Worm (Caenorhabditis elegans) whole organism, young adult: ENCODE data around the gene R02D5.8.
A peak's percentile ranks its signal among the peaks of the same experiment; 100 is the strongest.

ENCODE experiments used
- B0261.1 ChIP-seq: sonication (generic microtip); optimal IDR thresholded peaks from 2 replicates; lab custom pipeline; 2016; ENCODE audit warnings: mild to moderate bottlenecking, missing genetic modification characterization, moderate library complexity, missing compliant biosample characterization
- C17E4.6 ChIP-seq: fragments of 200-800 bp; sonication (Bioruptor generic); IDR thresholded peaks from 2 replicates; pipeline ENCODE4 v1.3.6; 2022; ENCODE audit warnings: missing genetic modification reagents, missing genetic modification characterization, missing compliant biosample characterization
- D2030.7 ChIP-seq: fragments of 200-800 bp; sonication (Bioruptor generic); IDR thresholded peaks from 2 replicates; pipeline ENCODE4 v1.3.6; 2022; ENCODE audit warnings: missing genetic modification reagents, missing genetic modification characterization, missing compliant biosample characterization
- F39B2.1 ChIP-seq: fragments of 200-800 bp; sonication (Bioruptor generic); IDR thresholded peaks from 2 replicates; pipeline ENCODE4 v1.3.6; 2022; ENCODE audit warnings: missing genetic modification reagents, missing genetic modification characterization, missing compliant biosample characterization
- F49E8.2 ChIP-seq: sonication (generic microtip); optimal IDR thresholded peaks from 3 replicates; lab custom pipeline; 2017; ENCODE audit warnings: missing genetic modification characterization, mild to moderate bottlenecking, missing compliant biosample characterization, antibody characterized with exemption, moderate library complexity; ENCODE audit not compliant: insufficient read depth
- T26A5.8 ChIP-seq: sonication (generic microtip); optimal IDR thresholded peaks from 2 replicates; lab custom pipeline; 2016; ENCODE audit warnings: missing genetic modification characterization, missing compliant biosample characterization
- Y56A3A.18 ChIP-seq: fragments of 200-800 bp; sonication (Bioruptor generic); IDR thresholded peaks from 2 replicates; pipeline ENCODE4 v1.3.6; 2022; ENCODE audit warnings: missing genetic modification reagents, missing genetic modification characterization, missing compliant biosample characterization
- Y95B8A.8 ChIP-seq: fragments of 200-800 bp; sonication (Bioruptor generic); IDR thresholded peaks from 2 replicates; pipeline ENCODE4 v1.3.6; 2022; ENCODE audit warnings: missing genetic modification reagents, missing genetic modification characterization, missing compliant biosample characterization
- ZK185.1 ChIP-seq: sonication (generic microtip); optimal IDR thresholded peaks from 2 replicates; lab custom pipeline; 2016; ENCODE audit warnings: mild to moderate bottlenecking, missing genetic modification characterization, missing compliant biosample characterization; ENCODE audit not compliant: poor library complexity, severe bottlenecking
- ama-1 ChIP-seq, 3 experiments: fragments of 150-350 bp in 1 of 3; sonication (generic microtip) in 2 of 3; optimal IDR thresholded peaks; 2 replicates each; lab custom pipeline; 2014 to 2018; ENCODE audit warnings: missing biosample characterization in 2 of 3, missing genetic modification characterization in 2 of 3, missing genetic modification reagents in 2 of 3
- aptf-2 ChIP-seq: fragments of 200-800 bp; sonication (Bioruptor generic); conservative IDR thresholded peaks from 2 replicates; pipeline ENCODE4 v1.3.6; 2022; ENCODE audit warnings: missing genetic modification reagents, missing genetic modification characterization, missing compliant biosample characterization
- atf-7 ChIP-seq: sonication (generic microtip); optimal IDR thresholded peaks from 2 replicates; lab custom pipeline; 2017; ENCODE audit warnings: mild to moderate bottlenecking, missing genetic modification characterization, missing compliant biosample characterization
- cebp-1 ChIP-seq, 2 experiments: fragments of 200-800 bp in 1 of 2; sonication (Bioruptor generic) in 1 of 2; sonication (generic microtip) in 1 of 2; IDR thresholded peaks in 1 of 2; optimal IDR thresholded peaks in 1 of 2; 2 replicates each; pipeline versions ENCODE4 v1.3.6 to Lab custom; 2017 to 2022; ENCODE audit warnings: missing compliant biosample characterization in 2 of 2, missing genetic modification characterization in 2 of 2, mild to moderate bottlenecking in 1 of 2, missing genetic modification reagents in 1 of 2, moderate library complexity in 1 of 2
- ceh-40 ChIP-seq: fragments of 200-800 bp; sonication (Bioruptor generic); IDR thresholded peaks from 2 replicates; pipeline ENCODE4 v1.3.6; 2022; ENCODE audit warnings: missing genetic modification characterization, missing compliant biosample characterization
- ceh-58 ChIP-seq: fragments of 200-800 bp; sonication (Bioruptor generic); IDR thresholded peaks from 2 replicates; pipeline ENCODE4 v1.3.6; 2022; ENCODE audit warnings: missing genetic modification characterization, missing compliant biosample characterization
- chd-7 ChIP-seq: sonication (generic microtip); optimal IDR thresholded peaks from 2 replicates; lab custom pipeline; 2016; ENCODE audit warnings: mild to moderate bottlenecking, missing genetic modification characterization, moderate library complexity, missing compliant biosample characterization
- die-1 ChIP-seq: sonication (generic microtip); optimal IDR thresholded peaks from 2 replicates; lab custom pipeline; 2016; ENCODE audit warnings: missing genotype, mild to moderate bottlenecking, missing genetic modification characterization, missing compliant biosample characterization
- dox-1 ChIP-seq: fragments of 200-800 bp; sonication (Bioruptor generic); IDR thresholded peaks from 2 replicates; pipeline ENCODE4 v1.3.6; 2022; ENCODE audit warnings: missing genetic modification reagents, missing genetic modification characterization, missing compliant biosample characterization
- dpff-1 ChIP-seq: sonication (generic microtip); optimal IDR thresholded peaks from 2 replicates; lab custom pipeline; 2017; ENCODE audit warnings: mild to moderate bottlenecking, missing genetic modification characterization, missing compliant biosample characterization
- hmg-1.2 ChIP-seq: fragments of 200-800 bp; sonication (Bioruptor generic); IDR thresholded peaks from 2 replicates; pipeline ENCODE4 v1.3.6; 2022; ENCODE audit warnings: missing genetic modification reagents, missing genetic modification characterization, missing compliant biosample characterization
- lin-26 ChIP-seq: fragments of 200-800 bp; sonication (Bioruptor generic); IDR thresholded peaks from 2 replicates; pipeline ENCODE4 v1.3.6; 2022; ENCODE audit warnings: missing genetic modification reagents, missing genetic modification characterization, missing compliant biosample characterization
- madf-6 ChIP-seq: fragments of 200-800 bp; sonication (Bioruptor generic); IDR thresholded peaks from 2 replicates; pipeline ENCODE4 v1.3.6; 2022; ENCODE audit warnings: missing genetic modification reagents, missing genetic modification characterization, missing compliant biosample characterization
- madf-8 ChIP-seq: fragments of 200-800 bp; sonication (Bioruptor generic); conservative IDR thresholded peaks from 2 replicates; pipeline ENCODE4 v1.3.6; 2022; ENCODE audit warnings: missing genetic modification reagents, missing genetic modification characterization, missing compliant biosample characterization
- mcd-1 ChIP-seq: fragments of 200-800 bp; sonication (Bioruptor generic); IDR thresholded peaks from 2 replicates; pipeline ENCODE4 v1.3.6; 2022; ENCODE audit warnings: missing genetic modification reagents, missing genetic modification characterization, missing compliant biosample characterization
- mel-28 ChIP-seq: sonication (generic microtip); optimal IDR thresholded peaks from 2 replicates; lab custom pipeline; 2016; ENCODE audit warnings: borderline replicate concordance, mild to moderate bottlenecking, missing genetic modification characterization, missing compliant biosample characterization
- mes-4 ChIP-seq: sonication (generic microtip); optimal IDR thresholded peaks from 2 replicates; lab custom pipeline; 2016; ENCODE audit warnings: missing genotype, missing genetic modification characterization, missing compliant biosample characterization
- nfya-2 ChIP-seq: fragments of 200-800 bp; sonication (Bioruptor generic); IDR thresholded peaks from 2 replicates; pipeline ENCODE4 v1.3.6; 2022; ENCODE audit warnings: missing genetic modification reagents, missing genetic modification characterization, missing compliant biosample characterization
- pbrm-1 ChIP-seq: fragments of 200-800 bp; sonication (Bioruptor generic); IDR thresholded peaks from 2 replicates; pipeline ENCODE4 v1.3.6; 2022; ENCODE audit warnings: missing genetic modification reagents, missing genetic modification characterization, missing compliant biosample characterization
- pha-4 ChIP-seq: fragments of 150-350 bp; sonication (generic microtip); optimal IDR thresholded peaks from 2 replicates; lab custom pipeline; 2014; ENCODE audit warnings: missing biosample characterization, missing genetic modification reagents, missing genetic modification characterization
- snpc-4 ChIP-seq, 5 experiments: fragments of 150-350 bp in 1 of 5; sonication (generic microtip) in 4 of 5; optimal IDR thresholded peaks; 2 replicates each; lab custom pipeline; 2014 to 2018; ENCODE audit warnings: missing genetic modification characterization in 5 of 5, missing biosample characterization in 3 of 5, antibody characterized with exemption in 2 of 5, mild to moderate bottlenecking in 2 of 5, missing compliant biosample characterization in 2 of 5, missing genotype in 2 of 5, moderate library complexity in 2 of 5, missing genetic modification reagents in 1 of 5
- sptf-2 ChIP-seq: fragments of 200-800 bp; sonication (Bioruptor generic); optimal IDR thresholded peaks from 2 replicates; lab custom pipeline; 2018; ENCODE audit warnings: mild to moderate bottlenecking, missing genetic modification characterization, missing compliant biosample characterization
- tbp1 ChIP-seq: fragments of 200-800 bp; sonication (Bioruptor generic); optimal IDR thresholded peaks from 2 replicates; lab custom pipeline; 2018; ENCODE audit warnings: mild to moderate bottlenecking, missing genetic modification characterization, missing compliant biosample characterization
- tbx-9 ChIP-seq: sonication (generic microtip); optimal IDR thresholded peaks from 2 replicates; lab custom pipeline; 2016; ENCODE audit warnings: borderline replicate concordance, missing genetic modification characterization, inconsistent platforms, missing compliant biosample characterization
- tlf-1 ChIP-seq: fragments of 200-800 bp; sonication (Bioruptor generic); optimal IDR thresholded peaks from 2 replicates; lab custom pipeline; 2018; ENCODE audit warnings: mild to moderate bottlenecking, missing genetic modification characterization, missing compliant biosample characterization
- unc-130 ChIP-seq: sonication (generic microtip); optimal IDR thresholded peaks from 2 replicates; lab custom pipeline; 2016; ENCODE audit warnings: missing genetic modification reagents, missing genetic modification characterization, missing compliant biosample characterization
- xnd-1 ChIP-seq: sonication (generic microtip); optimal IDR thresholded peaks from 2 replicates; lab custom pipeline; 2016; ENCODE audit warnings: missing genotype, missing genetic modification reagents, missing genetic modification characterization, missing compliant biosample characterization
- zfh-2 ChIP-seq: fragments of 200-800 bp; sonication (Bioruptor generic); conservative IDR thresholded peaks from 2 replicates; pipeline ENCODE4 v1.3.6; 2022; ENCODE audit warnings: missing genetic modification reagents, missing genetic modification characterization, missing compliant biosample characterization
- ztf-3 ChIP-seq: fragments of 200-800 bp; sonication (Bioruptor generic); optimal IDR thresholded peaks from 2 replicates; lab custom pipeline; 2018; ENCODE audit warnings: mild to moderate bottlenecking, missing genetic modification characterization, missing compliant biosample characterization

Gene R02D5.8

DNA sequence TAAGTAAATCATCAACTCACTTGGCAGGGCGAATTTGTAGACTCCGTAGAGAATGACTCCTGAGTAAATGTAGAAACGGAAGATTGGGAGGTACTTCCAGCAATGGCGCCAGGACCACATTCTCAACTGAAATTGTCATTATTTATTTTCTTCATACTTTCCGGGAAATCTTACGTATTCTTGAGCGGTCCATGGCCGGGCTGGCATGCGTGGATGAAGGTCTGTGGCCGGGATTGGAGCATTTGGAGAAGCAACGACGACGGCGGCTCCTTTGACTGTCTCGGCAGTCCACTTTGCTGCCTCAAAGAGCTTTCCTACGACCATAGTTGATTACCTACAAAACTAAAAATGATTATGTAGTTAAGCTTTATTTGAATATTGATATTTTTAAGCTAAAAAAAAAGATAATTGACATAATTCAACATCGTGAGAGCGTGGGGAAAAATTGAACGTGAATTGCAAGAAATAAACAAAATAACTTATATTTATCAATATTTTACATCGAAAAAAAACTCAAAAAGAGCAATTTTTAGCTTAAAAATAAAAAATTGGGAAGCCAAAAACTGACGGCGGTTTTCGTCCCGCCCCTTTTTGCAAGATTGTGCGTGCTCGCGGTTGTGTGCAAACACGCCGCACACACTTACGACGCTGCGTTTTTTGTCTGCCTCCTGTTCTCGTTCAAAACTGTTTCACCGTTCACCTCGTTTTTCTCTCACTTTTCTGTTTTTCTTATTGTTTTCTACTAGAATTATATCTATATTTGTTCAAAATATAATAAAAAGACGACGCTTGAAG lies 4.8 kb upstream of the R02D5.8 start, which contains the start of gene ril-1 (continued):
- TF ChIP-seq F49E8.2 (tag; lab: Kevin White, UChicago) (no peak), ceh-40 (GFP tag; lab: Robert Waterston, UW) (no peak), D2030.7 (GFP tag; lab: Robert Waterston, UW) (peak; percentile 27; the same call in 1 of the 2 replicates), unc-130 (no peak), atf-7 (no peak), snpc-4 (GFP tag; optimal IDR thresholded peaks at IDR 0.05; lab: Kevin White, UChicago) (peak; percentile 34), snpc-4 (tag; optimal IDR thresholded peaks at IDR 0.05; lab: Kevin White, UChicago) (peak in 2 of 4 experiments; percentile 46 to 57), cebp-1 (GFP tag; IDR thresholded peaks at IDR 0.05; lab: Robert Waterston, UW) (no peak), cebp-1 (tag; optimal IDR thresholded peaks at IDR 0.05; lab: Kevin White, UChicago) (peak; percentile 13), nfya-2 (GFP tag; lab: Robert Waterston, UW) (no peak), pbrm-1 (GFP tag; lab: Robert Waterston, UW) (0 out of 2 replicates have a peak, but pooled peaks have one; percentile 12), chd-7 (tag; lab: Kevin White, UChicago) (no peak), Y95B8A.8 (no peak), madf-6 (GFP tag; lab: Robert Waterston, UW) (0 out of 2 replicates have a peak, but pooled peaks have one; percentile 7), ZK185.1 (tag; lab: Kevin White, UChicago) (peak; percentile 57), mcd-1 (GFP tag; lab: Robert Waterston, UW) (peak; percentile 50), tbp1 (GFP tag; lab: Kevin White, UChicago) (peak; percentile 28), lin-26 (peak; percentile 52; the same call in 1 of the 2 replicates), tbx-9 (tag; lab: Kevin White, UChicago) (no peak), hmg-1.2 (GFP tag; lab: Robert Waterston, UW) (peak; percentile 12; the same call in 1 of the 2 replicates), dox-1 (GFP tag; lab: Robert Waterston, UW) (peak; percentile 46; the same call in 1 of the 2 replicates)

DNA sequence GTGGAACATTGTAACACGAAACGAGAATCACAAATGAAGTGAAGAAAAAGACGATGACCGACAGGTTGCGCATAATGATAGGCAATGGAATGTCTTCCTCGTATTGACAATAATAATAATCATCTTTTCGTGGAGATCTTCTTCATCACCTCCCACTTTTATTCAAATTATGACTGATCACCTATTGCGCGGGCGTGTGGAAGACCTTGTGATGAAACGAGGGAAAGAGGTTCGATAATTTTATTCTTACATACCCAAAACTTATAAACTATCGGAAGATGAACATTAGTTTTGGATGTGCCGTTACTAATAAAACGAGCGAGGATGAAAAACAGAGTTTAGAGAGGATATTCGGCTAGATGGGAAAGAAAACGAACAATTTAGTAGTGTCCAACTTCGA lies 3.9 kb upstream of the R02D5.8 start, which contains the start of gene C53A5.2:
Gene C53A5.2 (minus strand): TSS at position 101 of the 400 bp plus-strand sequence.
- TF ChIP-seq Y56A3A.18 (GFP tag; lab: Robert Waterston, UW) = 0 out of 2 replicates have a peak, but pooled peaks have one; percentile 33
- no peak for TF ChIP-seq B0261.1 (tag; lab: Kevin White, UChicago)
- TF ChIP-seq T26A5.8 (tag; lab: Kevin White, UChicago) = no peak

- TF ChIP-seq ztf-3 (GFP tag; lab: Kevin White, UChicago) = no peak
- TF ChIP-seq ama-1 (optimal IDR thresholded peaks at IDR 0.05; lab: Kevin White, UChicago) = no peak
- no peak for TF ChIP-seq ama-1 (GFP tag; optimal IDR thresholded peaks at IDR 0.05; lab: Kevin White, UChicago)
- TF ChIP-seq mel-28 (tag; lab: Kevin White, UChicago) = no peak
- TF ChIP-seq sptf-2 = no peak
- TF ChIP-seq Y95B8A.8 = no peak
- TF ChIP-seq die-1 (tag; lab: Kevin White, UChicago) = no peak
- no peak for TF ChIP-seq D2030.7 (GFP tag; lab: Robert Waterston, UW)
- TF ChIP-seq ceh-58 (GFP tag; lab: Robert Waterston, UW) = no peak
- no peak for TF ChIP-seq C17E4.6 (GFP tag; lab: Robert Waterston, UW)
- TF ChIP-seq zfh-2 (GFP tag; lab: Robert Waterston, UW) = no peak
- no peak for TF ChIP-seq F39B2.1
- TF ChIP-seq madf-8 (GFP tag; lab: Robert Waterston, UW) = no peak
- no peak for TF ChIP-seq aptf-2 (GFP tag; lab: Robert Waterston, UW)
- no peak for TF ChIP-seq dox-1 (GFP tag; lab: Robert Waterston, UW)
- TF ChIP-seq tlf-1 (GFP tag; lab: Kevin White, UChicago) = no peak
- no peak for TF ChIP-seq xnd-1 (tag; lab: Kevin White, UChicago)
- TF ChIP-seq pha-4 = no peak
- no peak for TF ChIP-seq mes-4 (tag; lab: Kevin White, UChicago)
- TF ChIP-seq dpff-1 (tag; lab: Kevin White, UChicago) = no peak
- no peak for TF ChIP-seq B0261.1 (tag; lab: Kevin White, UChicago)
Observed at ce11 chrV:14522514-14522913, 3.3 kb upstream of the R02D5.8 start, which contains the start of gene C53A5.16. Gene C53A5.16 (minus strand): TSS chrV:14522614.
